Fruit fly (Drosophila melanogaster): ENCODE results near the gene sty.

sty gene

dm6 chr3L:3388708-3389665 is 35.7 kb downstream of the sty start (continued):
- TF ChIP-seq Dfd (GFP tag; optimal IDR thresholded peaks at IDR 0.05) (no peak), Trl (optimal IDR thresholded peaks at IDR 0.05) (no peak), Trl (GFP tag; optimal IDR thresholded peaks at IDR 0.05) (no peak), CG7745 (tag; optimal IDR thresholded peaks at IDR 0.05) (no peak), Camta (GFP tag; optimal IDR thresholded peaks at IDR 0.05) (no peak), Ets97D (GFP tag; optimal IDR thresholded peaks at IDR 0.05) (no peak), pzg (GFP tag; optimal IDR thresholded peaks at IDR 0.05) (no peak), CG7556 (GFP tag; optimal IDR thresholded peaks at IDR 0.05) (no peak), CG30403 (GFP tag; optimal IDR thresholded peaks at IDR 0.05) (no peak), scrt (GFP tag; optimal IDR thresholded peaks at IDR 0.05) (no peak), ci (GFP tag; IDR thresholded peaks at IDR 0.05) (peak; percentile 74; the same call in 2 of the 3 replicates), Adf1 (GFP tag; IDR thresholded peaks at IDR 0.05) (no peak), Abd-B (GFP tag; optimal IDR thresholded peaks at IDR 0.05) (peak; percentile 22), CG15073 (GFP tag; optimal IDR thresholded peaks at IDR 0.05) (no peak), fd96Cb (tag; optimal IDR thresholded peaks at IDR 0.05) (no peak), jigr1 (GFP tag; IDR thresholded peaks at IDR 0.05) (no peak), CG1602 (GFP tag; optimal IDR thresholded peaks at IDR 0.05) (no peak), CG4282 (GFP tag; optimal IDR thresholded peaks at IDR 0.05) (no peak), Hand (GFP tag; optimal IDR thresholded peaks at IDR 0.05) (no peak), Dek (tag; optimal IDR thresholded peaks at IDR 0.05) (no peak), Rfx (GFP tag; IDR thresholded peaks at IDR 0.05) (peak; percentile 38; the same call in 1 of the 2 replicates), CG3838 (GFP tag; optimal IDR thresholded peaks at IDR 0.05) (no peak), gem (tag; optimal IDR thresholded peaks at IDR 0.05) (peak; percentile 6), CG12299 (tag; optimal IDR thresholded peaks at IDR 0.05) (peak; percentile 17), CG3995 (GFP tag; optimal IDR thresholded peaks at IDR 0.05) (no peak), CG15269 (tag; optimal IDR thresholded peaks at IDR 0.05) (peak; percentile 5), sima (GFP tag; optimal IDR thresholded peaks at IDR 0.05) (no peak), pnt (GFP tag; optimal IDR thresholded peaks at IDR 0.05) (no peak), CG11695 (GFP tag; IDR thresholded peaks at IDR 0.05) (0 out of 3 replicates have a peak, but pooled peaks have one; percentile 6), ato (GFP tag; IDR thresholded peaks at IDR 0.05; ENCODE audit: partially characterized antibody) (no peak), sens (GFP tag) (peak; percentile 82), wor (GFP tag; IDR thresholded peaks at IDR 0.05) (no peak), CG1792 (GFP tag; optimal IDR thresholded peaks at IDR 0.05) (no peak), MESR4 (GFP tag; optimal IDR thresholded peaks at IDR 0.05) (no peak), trh (GFP tag; optimal IDR thresholded peaks at IDR 0.05) (no peak), CG2678 (tag; optimal IDR thresholded peaks at IDR 0.05) (no peak), B-H1 (GFP tag; IDR thresholded peaks at IDR 0.05) (0 out of 3 replicates have a peak, but pooled peaks have one; percentile 11), CG31388 (GFP tag; optimal IDR thresholded peaks at IDR 0.05) (no peak), pros (GFP tag; optimal IDR thresholded peaks at IDR 0.05) (peak; percentile 40), zfh1 (GFP tag; IDR thresholded peaks at IDR 0.05) (peak; percentile 50), pb (GFP tag; optimal IDR thresholded peaks at IDR 0.05) (no peak), CG1233 (GFP tag; optimal IDR thresholded peaks at IDR 0.05) (no peak), Stat92E (GFP tag; optimal IDR thresholded peaks at IDR 0.05) (no peak), vvl (GFP tag; IDR thresholded peaks at IDR 0.05) (peak; percentile 63), CG10267 (tag; optimal IDR thresholded peaks at IDR 0.05) (no peak), Drgx (GFP tag; IDR thresholded peaks at IDR 0.05) (peak; percentile 91), CG8765 (GFP tag; IDR thresholded peaks at IDR 0.05) (no peak), Pdp1 (GFP tag; optimal IDR thresholded peaks at IDR 0.05) (peak; percentile 5 to 37), pan (optimal IDR thresholded peaks at IDR 0.05) (no peak), pan (GFP tag; optimal IDR thresholded peaks at IDR 0.05 in 1 of 2, IDR thresholded peaks at IDR 0.05 in 1 of 2) (no peak)
